Worm (Caenorhabditis elegans): ENCODE results near the gene srh-39.

srh-39 gene

ce11 chrII:7716112-7716511, 49.2 kb downstream of the srh-39 start:
- no peak for TF ChIP-seq ztf-16 (tag; optimal IDR thresholded peaks at IDR 0.05)
- peak; percentile 81 for TF ChIP-seq unc-42 (tag; optimal IDR thresholded peaks at IDR 0.05)
- TF ChIP-seq mec-3 (tag; optimal IDR thresholded peaks at IDR 0.05; ENCODE audit: borderline replicate concordance) = no peak
- TF ChIP-seq K02D7.2 (tag; optimal IDR thresholded peaks at IDR 0.05) = no peak
- no peak for TF ChIP-seq ceh-2 (tag; optimal IDR thresholded peaks at IDR 0.05)

DNA sequence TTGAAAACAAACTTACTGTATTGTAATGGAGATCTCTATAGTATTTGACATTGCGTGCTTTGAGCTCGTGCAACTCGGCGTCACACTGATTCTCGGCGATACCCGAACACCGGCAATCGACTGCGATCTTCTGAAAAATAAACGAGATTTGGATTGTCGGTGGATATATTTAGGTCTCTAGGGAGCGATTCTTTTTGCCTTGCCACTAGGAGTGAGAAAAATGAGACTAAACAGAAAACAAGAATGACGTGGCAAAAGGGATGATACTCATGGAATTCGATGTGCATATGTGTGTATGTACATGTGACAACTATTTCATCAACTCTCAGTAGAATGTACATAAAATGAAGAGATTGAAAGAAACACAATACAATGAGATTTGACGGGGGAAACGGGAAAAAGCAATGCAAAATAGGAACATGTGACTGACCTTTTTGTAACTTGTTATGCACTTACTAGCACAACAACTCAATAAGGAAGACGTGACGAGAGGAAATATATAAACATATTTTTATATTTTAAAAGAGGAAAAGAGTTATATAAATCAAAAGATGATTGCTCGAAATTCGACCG, 50.7 kb downstream of the srh-39 start:
- TF ChIP-seq ceh-30 (tag; optimal IDR thresholded peaks at IDR 0.05) (no peak), unc-42 (tag; optimal IDR thresholded peaks at IDR 0.05) (peak; percentile 81)

Data from whole organism, late embryonic.